Fruit fly (Drosophila melanogaster) whole organism, embryonic: ENCODE results near the gene CG9518.

Experiments used
- Ada2b ChIP-seq: fragments of 200-800 bp; sonication (Bioruptor generic); IDR thresholded peaks from 2 replicates; pipeline ENCODE4 v1.3.6; 2022; ENCODE audit warnings: missing biosample characterization, missing genetic modification characterization
- Adf1 ChIP-seq: fragments of 200-800 bp; sonication (Bioruptor generic); IDR thresholded peaks from 2 replicates; pipeline ENCODE4 v1.3.6; 2022; ENCODE audit warnings: missing biosample characterization, missing genetic modification characterization
- Blimp-1 ChIP-seq: fragments of 200-800 bp; sonication (Bioruptor generic); optimal IDR thresholded peaks from 3 replicates; lab custom pipeline; 2018; ENCODE audit warnings: missing biosample characterization, missing genetic modification characterization, mild to moderate bottlenecking, moderate library complexity, missing genetic modification reagents
- CG10274 ChIP-seq: fragments of 200-800 bp; sonication (Bioruptor generic); optimal IDR thresholded peaks from 3 replicates; lab custom pipeline; 2017; ENCODE audit warnings: missing biosample characterization, mild to moderate bottlenecking, missing genetic modification characterization
- CG13775 ChIP-seq: fragments of 200-800 bp; sonication (Bioruptor generic); optimal IDR thresholded peaks from 3 replicates; lab custom pipeline; 2017; ENCODE audit warnings: missing biosample characterization, mild to moderate bottlenecking, missing genetic modification characterization
- CG18619 ChIP-seq: fragments of 200-800 bp; sonication (Bioruptor generic); optimal IDR thresholded peaks from 3 replicates; lab custom pipeline; 2017; ENCODE audit warnings: missing biosample characterization, mild to moderate bottlenecking, missing genetic modification characterization
- CG2120 ChIP-seq: fragments of 200-800 bp; sonication (Bioruptor generic); optimal IDR thresholded peaks from 3 replicates; lab custom pipeline; 2016; ENCODE audit warnings: missing biosample characterization, missing genetic modification characterization
- CG31441 ChIP-seq: fragments of 200-800 bp; sonication (Bioruptor generic); IDR thresholded peaks from 2 replicates; pipeline ENCODE4 v1.3.6; 2022; ENCODE audit warnings: missing biosample characterization, missing genetic modification characterization
- CG32772 ChIP-seq: fragments of 200-800 bp; sonication (Bioruptor generic); IDR thresholded peaks from 2 replicates; pipeline ENCODE4 v1.3.6; 2022; ENCODE audit warnings: missing biosample characterization, missing genetic modification characterization
- CG3281 ChIP-seq: fragments of 200-800 bp; sonication (Bioruptor generic); optimal IDR thresholded peaks from 3 replicates; lab custom pipeline; 2017; ENCODE audit warnings: missing biosample characterization, mild to moderate bottlenecking, missing genetic modification characterization
- CG6683 ChIP-seq: fragments of 200-800 bp; sonication (Bioruptor generic); optimal IDR thresholded peaks from 2 replicates; lab custom pipeline; 2017; ENCODE audit warnings: missing biosample characterization, mild to moderate bottlenecking, missing genetic modification characterization, missing genetic modification reagents
- CG6689 ChIP-seq: fragments of 200-800 bp; sonication (Bioruptor generic); IDR thresholded peaks from 2 replicates; pipeline ENCODE4 v1.3.6; 2022; ENCODE audit warnings: missing biosample characterization, missing genetic modification characterization
- CG6791 ChIP-seq: fragments of 200-800 bp; sonication (Bioruptor generic); IDR thresholded peaks from 3 replicates; pipeline ENCODE4 v1.3.6; 2022; ENCODE audit warnings: missing biosample characterization, missing genetic modification characterization; ENCODE audit not compliant: partially characterized antibody
- CG7271 ChIP-seq: fragments of 200-800 bp; sonication (Bioruptor generic); optimal IDR thresholded peaks from 2 replicates; lab custom pipeline; 2018; ENCODE audit warnings: missing biosample characterization, mild to moderate bottlenecking, missing genetic modification characterization, moderate library complexity
- CG8089 ChIP-seq: fragments of 200-800 bp; sonication (Bioruptor generic); optimal IDR thresholded peaks from 3 replicates; lab custom pipeline; 2016; ENCODE audit warnings: missing biosample characterization, missing genetic modification characterization
- CG9215 ChIP-seq: fragments of 200-800 bp; sonication (Bioruptor generic); IDR thresholded peaks from 2 replicates; pipeline ENCODE4 v1.3.6; 2022; ENCODE audit warnings: missing biosample characterization, missing genetic modification characterization
- CG9932 ChIP-seq: fragments of 200-800 bp; sonication (Bioruptor generic); IDR thresholded peaks from 2 replicates; pipeline ENCODE4 v1.3.6; 2022; ENCODE audit warnings: missing biosample characterization, missing genetic modification characterization
- CHES-1-like ChIP-seq: fragments of 200-800 bp; sonication (Bioruptor generic); optimal IDR thresholded peaks from 2 replicates; lab custom pipeline; 2016; ENCODE audit warnings: missing biosample characterization, missing genetic modification characterization
- D ChIP-seq, 2 experiments: fragments of 200-800 bp in 1 of 2; fragments of >200 bp in 1 of 2; sonication (Bioruptor generic) in 1 of 2; optimal IDR thresholded peaks; 2 replicates in 1 of 2; 3 replicates in 1 of 2; lab custom pipeline; 2017; ENCODE audit warnings: mild to moderate bottlenecking in 1 of 2, missing biosample characterization in 1 of 2, missing genetic modification characterization in 1 of 2, missing genetic modification reagents in 1 of 2
- Deaf1 ChIP-seq: fragments of 200-800 bp; optimal IDR thresholded peaks from 3 replicates; lab custom pipeline; 2019; ENCODE audit warnings: missing biosample characterization, mild to moderate bottlenecking, missing genetic modification characterization, moderate library complexity
- Dll ChIP-seq: fragments of 200-800 bp; sonication (Bioruptor generic); IDR thresholded peaks from 4 replicates; pipeline ENCODE4 v1.3.6; 2022; ENCODE audit warnings: missing biosample characterization, missing genetic modification characterization; ENCODE audit not compliant: partially characterized antibody
- Drgx ChIP-seq: fragments of 200-800 bp; sonication (Bioruptor generic); IDR thresholded peaks from 2 replicates; pipeline ENCODE4 v1.3.6; 2022; ENCODE audit warnings: missing biosample characterization, missing genetic modification characterization
- HLHmδ ChIP-seq: fragments of 200-800 bp; sonication (Bioruptor generic); optimal IDR thresholded peaks from 2 replicates; lab custom pipeline; 2018; ENCODE audit warnings: missing biosample characterization, mild to moderate bottlenecking, missing genetic modification characterization, moderate library complexity
- Nf-YB ChIP-seq: fragments of 200-800 bp; sonication (Bioruptor generic); optimal IDR thresholded peaks from 3 replicates; lab custom pipeline; 2019; ENCODE audit warnings: missing biosample characterization, mild to moderate bottlenecking, missing genetic modification characterization, moderate library complexity
- Sox100B ChIP-seq: fragments of 200-800 bp; sonication (Bioruptor generic); optimal IDR thresholded peaks from 3 replicates; lab custom pipeline; 2018; ENCODE audit warnings: missing biosample characterization, mild to moderate bottlenecking, missing genetic modification characterization
- Sox102F ChIP-seq: fragments of 200-800 bp; sonication (Bioruptor generic); optimal IDR thresholded peaks from 2 replicates; lab custom pipeline; 2018; ENCODE audit warnings: missing biosample characterization, mild to moderate bottlenecking, missing genetic modification characterization, moderate library complexity
- Xrp1 ChIP-seq: fragments of 200-800 bp; sonication (Bioruptor generic); IDR thresholded peaks from 2 replicates; pipeline ENCODE4 v1.3.6; 2022; ENCODE audit warnings: missing biosample characterization, missing genetic modification characterization
- YL-1 ChIP-seq: fragments of 200-800 bp; sonication (Bioruptor generic); optimal IDR thresholded peaks from 3 replicates; lab custom pipeline; 2017; ENCODE audit warnings: missing biosample characterization, mild to moderate bottlenecking, missing genetic modification characterization
- aop ChIP-seq: fragments of 200-800 bp; sonication (Bioruptor generic); IDR thresholded peaks from 2 replicates; pipeline ENCODE4 v1.3.6; 2022; ENCODE audit warnings: missing biosample characterization, missing genetic modification characterization
- ara ChIP-seq: fragments of 200-800 bp; sonication (Bioruptor generic); IDR thresholded peaks from 2 replicates; pipeline ENCODE4 v1.3.6; 2022; ENCODE audit warnings: missing biosample characterization, missing genetic modification characterization
- cato ChIP-seq: fragments of 200-800 bp; sonication (Bioruptor generic); optimal IDR thresholded peaks from 2 replicates; lab custom pipeline; 2016; ENCODE audit warnings: missing biosample characterization, missing genetic modification characterization, borderline replicate concordance
- cg ChIP-seq: fragments of 200-800 bp; sonication (Bioruptor generic); optimal IDR thresholded peaks from 3 replicates; lab custom pipeline; 2019; ENCODE audit warnings: missing biosample characterization, mild to moderate bottlenecking, missing genetic modification characterization, moderate library complexity
- chinmo ChIP-seq: fragments of 200-800 bp; sonication (Bioruptor generic); IDR thresholded peaks from 4 replicates; pipeline ENCODE4 v1.3.6; 2022; ENCODE audit warnings: missing biosample characterization, missing genetic modification characterization; ENCODE audit not compliant: partially characterized antibody
- chm ChIP-seq: fragments of 200-800 bp; sonication (Bioruptor generic); IDR thresholded peaks from 2 replicates; pipeline ENCODE4 v1.3.6; 2022; ENCODE audit warnings: missing biosample characterization, missing genetic modification characterization
- crol ChIP-seq: fragments of 200-800 bp; sonication (Bioruptor generic); IDR thresholded peaks from 2 replicates; pipeline ENCODE4 v1.3.6; 2022; ENCODE audit warnings: missing biosample characterization, missing genetic modification characterization
- dm ChIP-seq: fragments of 200-800 bp; sonication (Bioruptor generic); optimal IDR thresholded peaks from 3 replicates; lab custom pipeline; 2016; ENCODE audit warnings: missing biosample characterization, missing genetic modification characterization
- esg ChIP-seq: fragments of 200-800 bp; sonication (Bioruptor generic); conservative IDR thresholded peaks from 2 replicates; pipeline ENCODE4 v1.3.6; 2022; ENCODE audit warnings: missing biosample characterization, missing genetic modification characterization
- fd3F ChIP-seq: fragments of 200-800 bp; sonication (Bioruptor generic); optimal IDR thresholded peaks from 2 replicates; lab custom pipeline; 2018; ENCODE audit warnings: missing biosample characterization, mild to moderate bottlenecking, missing genetic modification characterization, moderate library complexity
- ftz-f1 ChIP-seq: fragments of 200-800 bp; sonication (Bioruptor generic); optimal IDR thresholded peaks from 2 replicates; lab custom pipeline; 2016; ENCODE audit warnings: missing biosample characterization, missing genetic modification characterization
- jumu ChIP-seq: fragments of 200-800 bp; sonication (Bioruptor generic); optimal IDR thresholded peaks from 3 replicates; lab custom pipeline; 2016; ENCODE audit warnings: missing biosample characterization, missing genetic modification characterization
- mam ChIP-seq: fragments of 200-800 bp; sonication (Bioruptor generic); optimal IDR thresholded peaks from 3 replicates; lab custom pipeline; 2016; ENCODE audit warnings: missing biosample characterization, missing genetic modification characterization
- odd ChIP-seq: fragments of 200-800 bp; sonication (Bioruptor generic); optimal IDR thresholded peaks from 2 replicates; lab custom pipeline; 2017; ENCODE audit warnings: missing biosample characterization, mild to moderate bottlenecking, missing genetic modification characterization
- pan ChIP-seq, 4 experiments: fragments of >200 bp in 3 of 4; fragments of 200-800 bp in 1 of 4; sonication (Bioruptor generic) in 1 of 4; optimal IDR thresholded peaks in 3 of 4; IDR thresholded peaks in 1 of 4; 2 replicates each; pipeline versions ENCODE4 v1.3.6 to Lab custom; 2017 to 2022; ENCODE audit warnings: missing biosample characterization in 2 of 4, missing genetic modification characterization in 2 of 4, mixed read lengths in 1 of 4
- pnt ChIP-seq: fragments of 200-800 bp; sonication (Bioruptor generic); optimal IDR thresholded peaks from 3 replicates; lab custom pipeline; 2016; ENCODE audit warnings: missing biosample characterization, missing genetic modification characterization
- sob ChIP-seq: fragments of 200-800 bp; sonication (Bioruptor generic); IDR thresholded peaks from 2 replicates; pipeline ENCODE4 v1.3.6; 2022; ENCODE audit warnings: missing biosample characterization, missing genetic modification characterization
- sqz ChIP-seq: fragments of 200-800 bp; sonication (Bioruptor generic); optimal IDR thresholded peaks from 3 replicates; lab custom pipeline; 2018; ENCODE audit warnings: missing biosample characterization, mild to moderate bottlenecking, missing genetic modification characterization
- stwl ChIP-seq: fragments of 200-800 bp; sonication (Bioruptor generic); optimal IDR thresholded peaks from 3 replicates; lab custom pipeline; 2018; ENCODE audit warnings: missing biosample characterization, mild to moderate bottlenecking, missing genetic modification characterization, moderate library complexity
- trh ChIP-seq: fragments of 200-800 bp; sonication (Bioruptor generic); optimal IDR thresholded peaks from 2 replicates; lab custom pipeline; 2016; ENCODE audit warnings: missing biosample characterization, missing genetic modification characterization
- unc-4 ChIP-seq: fragments of 200-800 bp; sonication (Bioruptor generic); IDR thresholded peaks from 2 replicates; pipeline ENCODE4 v1.3.6; 2022; ENCODE audit warnings: missing biosample characterization, missing genetic modification characterization; ENCODE audit not compliant: partially characterized antibody
- yki ChIP-seq: fragments of >200 bp; optimal IDR thresholded peaks from 3 replicates; lab custom pipeline; 2018

CG9518 gene

dm6 chrX:14840417-14840872 lies 30.5 kb downstream of the CG9518 start (continued):
- TF ChIP-seq trh (GFP tag; lab: Kevin White, UChicago): no peak
- TF ChIP-seq CG8089: no peak
- peak; percentile 3 for TF ChIP-seq Nf-YB (GFP tag; lab: Kevin White, UChicago)
- no peak for TF ChIP-seq yki (lab: Kevin White, UChicago)
- TF ChIP-seq CG10274 (GFP tag; lab: Kevin White, UChicago): no peak
- no peak for TF ChIP-seq jumu
- TF ChIP-seq CG7271 (tag; lab: Kevin White, UChicago): no peak
- TF ChIP-seq D (optimal IDR thresholded peaks at IDR 0.05; lab: Kevin White, UChicago): no peak
- TF ChIP-seq D (GFP tag; optimal IDR thresholded peaks at IDR 0.05; lab: Kevin White, UChicago): peak; percentile 31
- TF ChIP-seq mam (GFP tag; lab: Kevin White, UChicago): no peak
- TF ChIP-seq Adf1 (GFP tag; lab: Robert Waterston, UW): no peak
- no peak for TF ChIP-seq ara (GFP tag; lab: Robert Waterston, UW)
- peak; percentile 23; the same call in 1 of the 2 replicates for TF ChIP-seq CG32772
- no peak for TF ChIP-seq pan (optimal IDR thresholded peaks at IDR 0.05; lab: Kevin White, UChicago)
- peak in 1 of 2 experiments; percentile 58 for TF ChIP-seq pan (GFP tag; optimal IDR thresholded peaks at IDR 0.05 in 1 of 2, IDR thresholded peaks at IDR 0.05 in 1 of 2)
- no peak for TF ChIP-seq fd3F
- no peak for TF ChIP-seq YL-1 (GFP tag; lab: Kevin White, UChicago)
- TF ChIP-seq CG6689 (GFP tag; lab: Robert Waterston, UW): peak; percentile 46
- TF ChIP-seq CG31441: peak; percentile 64
- TF ChIP-seq Ada2b: peak; percentile 49; the same call in 1 of the 2 replicates
- TF ChIP-seq HLHmδ (GFP tag; lab: Kevin White, UChicago): no peak
- peak; percentile 22 for TF ChIP-seq CG18619
- TF ChIP-seq CG13775 (GFP tag; lab: Kevin White, UChicago): peak; percentile 42
- no peak for TF ChIP-seq cato (GFP tag; lab: Kevin White, UChicago)
- peak; percentile 54 for TF ChIP-seq CG9932 (GFP tag; lab: Robert Waterston, UW)
- TF ChIP-seq cg (GFP tag; lab: Kevin White, UChicago): no peak
- TF ChIP-seq aop (GFP tag; lab: Robert Waterston, UW): no peak
- no peak for TF ChIP-seq CG6683 (GFP tag; lab: Kevin White, UChicago)
- peak; percentile 62; the same call in 1 of the 2 replicates for TF ChIP-seq Xrp1 (GFP tag; lab: Robert Waterston, UW)
- no peak for TF ChIP-seq stwl (tag; lab: Kevin White, UChicago)
- TF ChIP-seq sqz (GFP tag; lab: Kevin White, UChicago): no peak
- TF ChIP-seq Sox100B (GFP tag; lab: Kevin White, UChicago): peak; percentile 39
- TF ChIP-seq CG3281 (GFP tag; lab: Kevin White, UChicago): peak; percentile 6
- peak; percentile 9 for TF ChIP-seq odd (GFP tag; lab: Kevin White, UChicago)
- no peak for TF ChIP-seq CG6791
- no peak for TF ChIP-seq chinmo (GFP tag; lab: Robert Waterston, UW)
- TF ChIP-seq ftz-f1 (GFP tag; lab: Kevin White, UChicago): no peak
- TF ChIP-seq chm: no peak
- peak; percentile 42 for TF ChIP-seq esg (GFP tag; lab: Robert Waterston, UW)
- TF ChIP-seq Deaf1 (tag; lab: Kevin White, UChicago): peak; percentile 49
- TF ChIP-seq CG2120 (GFP tag; lab: Kevin White, UChicago): peak; percentile 0
- no peak for TF ChIP-seq CG9215 (GFP tag; lab: Robert Waterston, UW)
- TF ChIP-seq pnt (GFP tag; lab: Kevin White, UChicago): no peak
- TF ChIP-seq Dll (GFP tag; lab: Robert Waterston, UW): no peak
- peak; percentile 63 for TF ChIP-seq Sox102F (GFP tag; lab: Kevin White, UChicago)
- no peak for TF ChIP-seq crol
- TF ChIP-seq Drgx (GFP tag; lab: Robert Waterston, UW): peak; percentile 28; the same call in 1 of the 2 replicates
- no peak for TF ChIP-seq unc-4
- no peak for TF ChIP-seq dm
- 0 out of 2 replicates have a peak, but pooled peaks have one; percentile 12 for TF ChIP-seq sob (GFP tag; lab: Robert Waterston, UW)
- TF ChIP-seq Blimp-1 (GFP tag; lab: Kevin White, UChicago): peak; percentile 67
- TF ChIP-seq CHES-1-like (GFP tag; lab: Kevin White, UChicago): no peak
